Worm (Caenorhabditis elegans): ENCODE data around the gene K08E5.1.

Gene K08E5.1

ce11 chrIII:10136778-10137177 is 9.8 kb downstream of the K08E5.1 start, which contains the start of gene ZK1128.7:
Gene ZK1128.7, plus strand, starts transcription at chrIII:10137006.
- TF ChIP-seq irx-1 (tag; optimal IDR thresholded peaks at IDR 0.05) (peak; percentile 10), lin-35 (GFP tag; optimal IDR thresholded peaks at IDR 0.05) (peak in 1 of 2 experiments; percentile 7), ceh-82 (tag; optimal IDR thresholded peaks at IDR 0.05) (no peak), ama-1 (optimal IDR thresholded peaks at IDR 0.05) (no peak), lin-13 (GFP tag; optimal IDR thresholded peaks at IDR 0.05) (no peak), dpl-1 (GFP tag; optimal IDR thresholded peaks at IDR 0.05) (no peak), lsy-2 (tag; optimal IDR thresholded peaks at IDR 0.05) (peak in 1 of 2 experiments; percentile 16), nhr-20 (tag; optimal IDR thresholded peaks at IDR 0.05) (no peak), ceh-8 (GFP tag; optimal IDR thresholded peaks at IDR 0.05) (no peak), blmp-1 (tag; optimal IDR thresholded peaks at IDR 0.05) (peak; percentile 81), efl-1 (optimal IDR thresholded peaks at IDR 0.05) (peak in 1 of 2 experiments; percentile 19), efl-1 (GFP tag; optimal IDR thresholded peaks at IDR 0.05 in 1 of 2) (peak in 1 of 2 experiments; percentile 48), Y116A8C.19 (tag; optimal IDR thresholded peaks at IDR 0.05; ENCODE audit: borderline replicate concordance) (no peak), fkh-8 (tag; optimal IDR thresholded peaks at IDR 0.05) (peak; percentile 5), tbx-2 (tag; optimal IDR thresholded peaks at IDR 0.05) (no peak), isw-1 (GFP tag; IDR thresholded peaks at IDR 0.05) (no peak), lin-14 (GFP tag; optimal IDR thresholded peaks at IDR 0.05) (peak; percentile 32), nhr-11 (tag; optimal IDR thresholded peaks at IDR 0.05) (no peak), nhr-28 (tag; optimal IDR thresholded peaks at IDR 0.05) (no peak), grh-1 (GFP tag; IDR thresholded peaks at IDR 0.05) (no peak)

- TF ChIP-seq pqm-1 (tag; optimal IDR thresholded peaks at IDR 0.05), result peak; percentile 13
- no peak for TF ChIP-seq tbx-2 (tag; optimal IDR thresholded peaks at IDR 0.05)
- no peak for TF ChIP-seq zag-1 (tag; optimal IDR thresholded peaks at IDR 0.05)
- TF ChIP-seq nhr-237 (tag; optimal IDR thresholded peaks at IDR 0.05), result no peak
- TF ChIP-seq fkh-8 (tag; optimal IDR thresholded peaks at IDR 0.05), result no peak
These were observed 12.1 kb downstream of the K08E5.1 start for ce11 chrIII:10134517-10134916.

- TF ChIP-seq hlh-4 (tag; optimal IDR thresholded peaks at IDR 0.05), result no peak
- peak in 2 of 6 experiments; percentile 13 to 37 for TF ChIP-seq elt-3 (tag; optimal IDR thresholded peaks at IDR 0.05)
- peak; percentile 90 for TF ChIP-seq blmp-1 (tag; optimal IDR thresholded peaks at IDR 0.05)
- TF ChIP-seq nhr-47 (tag; optimal IDR thresholded peaks at IDR 0.05), result no peak
- no peak for TF ChIP-seq ztf-11 (tag; optimal IDR thresholded peaks at IDR 0.05)
- peak; percentile 34 to 35 for TF ChIP-seq efl-1 (optimal IDR thresholded peaks at IDR 0.05)
- TF ChIP-seq efl-1 (GFP tag; optimal IDR thresholded peaks at IDR 0.05 in 1 of 2), result peak in 1 of 2 experiments; percentile 91
- peak; percentile 20 for TF ChIP-seq pax-3 (tag; optimal IDR thresholded peaks at IDR 0.05)
- TF ChIP-seq lin-35 (GFP tag; optimal IDR thresholded peaks at IDR 0.05), result peak in 1 of 2 experiments; percentile 60
- TF ChIP-seq fkh-10 (GFP tag; optimal IDR thresholded peaks at IDR 0.05), result no peak
- TF ChIP-seq nhr-71 (tag; optimal IDR thresholded peaks at IDR 0.05), result no peak
- TF ChIP-seq lin-14 (GFP tag; optimal IDR thresholded peaks at IDR 0.05), result peak; percentile 65
- peak; percentile 20 for TF ChIP-seq mep-1 (tag; optimal IDR thresholded peaks at IDR 0.05)
- TF ChIP-seq elt-2 (tag; optimal IDR thresholded peaks at IDR 0.05), result peak; percentile 57
- TF ChIP-seq nhr-19 (GFP tag; conservative IDR thresholded peaks at IDR 0.05), result peak; percentile 45
- TF ChIP-seq nhr-85 (tag), result peak; percentile 70
- TF ChIP-seq lsy-2 (tag; optimal IDR thresholded peaks at IDR 0.05), result peak in 1 of 2 experiments; percentile 27
These were observed 13.8 kb downstream of the K08E5.1 start for ce11 chrIII:10132495-10133450.

- TF ChIP-seq aha-1 (tag; optimal IDR thresholded peaks at IDR 0.05) (no peak), ceh-63 (GFP tag; optimal IDR thresholded peaks at IDR 0.05) (no peak), mef-2 (tag; optimal IDR thresholded peaks at IDR 0.05) (no peak), grh-1 (GFP tag; IDR thresholded peaks at IDR 0.05) (no peak), nhr-20 (tag; optimal IDR thresholded peaks at IDR 0.05) (no peak), rnt-1 (tag; optimal IDR thresholded peaks at IDR 0.05) (peak; percentile 33), ztf-11 (tag; optimal IDR thresholded peaks at IDR 0.05) (no peak), lsy-2 (tag; optimal IDR thresholded peaks at IDR 0.05) (peak; percentile 15 to 46), snu-23 (GFP tag; optimal IDR thresholded peaks at IDR 0.05) (peak; percentile 33), lin-14 (GFP tag; optimal IDR thresholded peaks at IDR 0.05) (peak; percentile 75), tbx-2 (tag; optimal IDR thresholded peaks at IDR 0.05) (no peak), ets-5 (GFP tag; IDR thresholded peaks at IDR 0.05) (no peak), efl-1 (optimal IDR thresholded peaks at IDR 0.05) (no peak), efl-1 (GFP tag; optimal IDR thresholded peaks at IDR 0.05 in 1 of 2) (no peak), mdl-1 (tag; optimal IDR thresholded peaks at IDR 0.05) (no peak), ama-1 (optimal IDR thresholded peaks at IDR 0.05) (no peak), nhr-71 (tag; optimal IDR thresholded peaks at IDR 0.05) (peak; percentile 42), nhr-19 (GFP tag; conservative IDR thresholded peaks at IDR 0.05) (0 out of 2 replicates have a peak, but pooled peaks have one; percentile 6), dsc-1 (tag; optimal IDR thresholded peaks at IDR 0.05) (no peak), nhr-237 (tag; optimal IDR thresholded peaks at IDR 0.05) (no peak), Y116A8C.19 (tag; optimal IDR thresholded peaks at IDR 0.05; ENCODE audit: borderline replicate concordance) (no peak), isw-1 (GFP tag; IDR thresholded peaks at IDR 0.05) (no peak)
These were observed 20.2 kb downstream of the K08E5.1 start for ce11 chrIII:10126375-10126774.

Data from whole organism, L1 larva.